Worm (Caenorhabditis elegans): ENCODE results near the gene Y73F4A.2.

DNA sequence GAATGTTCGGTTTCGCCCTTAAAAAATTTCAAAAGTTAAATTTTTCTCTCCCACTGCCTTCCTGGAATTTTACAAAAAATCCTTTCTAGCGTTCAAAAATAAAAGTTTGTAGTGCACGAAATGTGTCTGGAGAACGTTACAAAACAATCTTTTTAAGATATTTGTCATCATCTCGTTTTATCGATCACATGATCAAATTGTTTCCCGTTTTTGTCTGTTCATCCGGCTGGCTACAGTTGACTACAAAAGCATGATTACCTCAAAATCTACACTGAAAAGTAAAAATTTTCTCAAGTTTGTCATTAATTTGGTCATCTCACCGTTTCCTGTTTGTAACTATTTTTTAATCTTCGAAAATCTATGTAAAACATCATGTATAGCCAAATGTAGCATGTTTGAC, 7.9 kb upstream of the Y73F4A.2 start:
- TF ChIP-seq fkh-10 (GFP tag; optimal IDR thresholded peaks at IDR 0.05) (no peak), elt-3 (tag; optimal IDR thresholded peaks at IDR 0.05) (no peak), rnt-1 (tag; optimal IDR thresholded peaks at IDR 0.05) (no peak), unc-86 (tag; optimal IDR thresholded peaks at IDR 0.05) (no peak), snpc-4 (tag; optimal IDR thresholded peaks at IDR 0.05) (no peak), nhr-11 (tag; optimal IDR thresholded peaks at IDR 0.05) (no peak), elt-2 (tag; optimal IDR thresholded peaks at IDR 0.05) (no peak), unc-98 (GFP tag; IDR thresholded peaks at IDR 0.05) (no peak), dpl-1 (GFP tag; optimal IDR thresholded peaks at IDR 0.05) (no peak), nhr-12 (tag; optimal IDR thresholded peaks at IDR 0.05) (no peak)
